Worm (Caenorhabditis elegans): ENCODE measurements around the gene C13A2.5.

DNA sequence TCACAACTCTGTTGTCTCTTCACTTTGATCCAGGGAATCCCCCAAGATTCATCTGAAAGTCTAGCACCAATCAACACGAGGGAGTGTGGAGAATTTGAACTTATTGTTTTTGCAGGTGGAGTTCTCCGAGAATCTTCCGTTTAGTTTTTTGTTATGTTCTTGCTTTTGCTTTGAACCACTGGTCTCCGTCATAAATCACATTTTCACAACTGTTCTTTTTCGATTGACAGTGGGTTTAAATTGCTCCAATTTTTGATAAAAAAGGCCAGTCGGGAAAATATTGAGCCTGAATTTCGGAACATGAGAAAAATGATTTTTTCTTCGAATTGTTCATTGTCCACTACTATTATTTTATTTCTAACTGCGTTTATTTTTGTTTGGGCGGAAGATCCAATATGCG lies 46.3 kb downstream of the C13A2.5 start, which contains the start of gene F10G2.10:
- TF ChIP-seq sox-2 (GFP tag; IDR thresholded peaks at IDR 0.05) (no peak), K09A11.1 (tag; optimal IDR thresholded peaks at IDR 0.05; ENCODE audit: insufficient read depth) (no peak), fkh-6 (tag; optimal IDR thresholded peaks at IDR 0.05) (no peak)
